Fruit fly (Drosophila melanogaster): ENCODE results near the gene Npc2c.

The Npc2c gene

DNA sequence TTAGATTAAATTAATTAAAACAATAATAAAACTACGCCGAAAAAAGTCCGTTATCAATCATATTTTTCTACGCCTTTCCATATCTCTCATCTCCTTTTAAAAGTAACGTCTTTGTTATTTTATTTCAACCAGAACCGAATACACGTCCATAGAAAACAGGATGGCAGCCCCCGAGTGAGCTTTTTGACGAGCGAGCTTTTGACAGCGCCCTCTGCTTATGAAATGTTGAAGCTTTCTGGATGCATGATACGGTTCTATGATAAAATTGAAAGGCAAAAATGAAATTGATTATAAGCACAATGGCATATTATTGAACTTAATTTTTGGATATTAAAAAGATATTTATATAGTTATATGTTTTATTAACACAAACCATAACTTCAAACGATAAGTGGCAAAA is 16.6 kb downstream of the Npc2c start:
- TF ChIP-seq noc (tag; optimal IDR thresholded peaks at IDR 0.05): no peak

DNA sequence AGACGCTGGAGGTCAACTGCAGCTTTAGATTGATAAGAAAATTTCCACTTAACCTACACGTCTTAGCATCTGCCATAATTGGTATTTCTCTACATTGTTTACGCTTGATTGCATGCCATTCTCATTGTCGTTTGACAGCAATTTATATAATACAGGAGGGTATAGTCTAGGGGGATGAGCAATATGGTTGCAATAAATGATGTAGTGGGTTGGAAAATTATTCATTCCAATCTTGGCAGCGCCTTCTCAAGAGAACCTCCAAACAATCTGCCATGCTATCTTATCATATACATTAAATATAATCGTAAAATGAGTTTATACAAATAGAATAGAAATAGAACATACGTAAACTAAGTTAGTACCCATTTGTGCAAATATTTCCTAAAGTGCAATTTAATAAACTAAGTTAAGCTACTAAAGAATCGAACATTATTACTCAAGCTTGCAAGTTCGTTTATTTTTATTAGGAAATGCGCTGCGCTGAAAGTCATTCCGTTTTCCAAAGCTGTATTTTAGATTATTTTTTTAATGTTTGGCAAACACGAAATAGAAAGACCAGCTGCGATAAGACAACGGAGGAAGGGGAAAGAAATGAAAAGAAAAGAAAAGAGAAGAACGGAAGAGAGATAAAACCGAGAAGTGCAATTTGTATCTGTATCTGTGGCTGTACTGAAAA is 18.6 kb downstream of the Npc2c start:
- no peak for TF ChIP-seq noc (tag; optimal IDR thresholded peaks at IDR 0.05)

DNA sequence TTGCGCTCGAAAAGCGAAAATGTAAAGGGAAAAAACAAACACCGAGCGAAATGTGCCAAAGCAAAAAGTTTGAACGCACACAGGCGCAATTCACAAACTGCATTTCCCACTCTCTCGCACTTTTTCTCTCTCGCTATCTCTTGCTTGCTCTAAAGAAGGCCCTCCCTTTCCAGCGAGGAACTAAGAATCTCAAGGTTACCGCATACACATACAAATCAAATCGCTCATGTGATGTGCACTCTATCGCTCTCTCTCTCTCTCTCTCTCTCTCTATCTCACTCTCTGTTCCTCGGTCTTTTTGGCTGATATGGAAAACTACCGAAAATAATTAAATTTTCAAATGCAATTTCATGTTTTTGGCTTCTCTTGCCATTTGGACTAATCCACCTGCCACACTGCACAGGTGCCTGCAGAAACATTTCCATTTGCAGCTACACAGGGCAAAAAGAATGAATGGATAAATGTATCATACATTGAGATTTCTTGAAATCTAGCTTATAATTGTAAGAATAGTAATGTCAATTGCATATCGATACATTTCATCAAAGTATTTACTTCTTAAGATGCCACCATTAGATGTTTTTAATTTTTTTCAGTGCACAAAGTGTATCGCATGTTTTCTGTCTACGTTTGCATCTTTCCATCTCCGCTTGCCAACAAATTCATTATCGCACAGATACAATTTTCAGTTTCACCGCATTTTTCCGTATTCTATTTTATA is 19.4 kb downstream of the Npc2c start:
- TF ChIP-seq noc (tag; optimal IDR thresholded peaks at IDR 0.05): no peak

DNA sequence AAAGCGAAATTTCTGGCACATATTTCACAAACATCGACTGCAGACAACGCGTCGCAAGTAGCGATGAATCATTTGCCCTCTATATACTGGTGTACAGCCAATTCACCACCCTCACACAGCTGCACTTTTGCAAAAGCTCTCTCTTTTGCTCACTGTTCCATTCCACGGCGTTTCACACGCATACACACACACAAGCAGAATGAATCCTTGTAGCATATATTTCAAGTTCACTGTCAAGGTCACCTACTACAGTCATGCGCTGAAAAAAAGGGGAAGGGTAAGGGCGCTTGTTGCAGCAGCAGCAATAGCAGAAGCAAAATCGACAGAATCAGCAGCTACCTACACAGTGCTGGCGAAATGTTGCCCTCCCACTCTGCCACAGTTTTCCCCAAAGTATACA is 20.6 kb downstream of the Npc2c start:
- TF ChIP-seq noc (tag; optimal IDR thresholded peaks at IDR 0.05): no peak

DNA sequence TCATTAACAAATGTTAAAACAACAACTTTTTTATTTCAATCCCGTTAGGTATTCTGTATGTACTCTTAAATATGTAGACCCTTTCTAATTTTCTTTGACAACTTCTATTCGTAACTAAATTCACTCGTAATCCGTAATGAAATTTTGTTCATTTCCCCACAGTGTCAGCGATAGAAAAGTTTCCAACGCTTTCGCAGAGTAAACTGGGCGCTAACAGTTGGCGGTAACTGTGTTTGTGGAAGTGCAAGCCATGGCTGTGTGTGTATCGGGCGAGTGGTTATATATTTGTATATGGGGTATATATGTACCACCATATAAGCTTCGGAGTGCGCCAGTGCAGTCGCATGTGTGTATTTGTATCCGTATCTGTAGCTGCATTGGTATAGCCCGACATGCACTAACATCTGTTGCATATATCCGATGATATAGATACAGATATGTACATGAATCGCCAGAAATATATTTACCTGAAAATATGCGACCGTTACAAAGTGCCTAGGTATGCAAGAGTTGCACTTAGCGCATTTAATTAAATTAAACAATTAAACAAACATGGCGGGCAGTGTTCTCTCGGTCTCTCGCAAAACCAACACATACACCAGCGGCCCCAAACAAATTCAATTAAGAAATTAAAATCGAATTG is 21.5 kb downstream of the Npc2c start:
- TF ChIP-seq noc (tag; optimal IDR thresholded peaks at IDR 0.05): no peak

DNA sequence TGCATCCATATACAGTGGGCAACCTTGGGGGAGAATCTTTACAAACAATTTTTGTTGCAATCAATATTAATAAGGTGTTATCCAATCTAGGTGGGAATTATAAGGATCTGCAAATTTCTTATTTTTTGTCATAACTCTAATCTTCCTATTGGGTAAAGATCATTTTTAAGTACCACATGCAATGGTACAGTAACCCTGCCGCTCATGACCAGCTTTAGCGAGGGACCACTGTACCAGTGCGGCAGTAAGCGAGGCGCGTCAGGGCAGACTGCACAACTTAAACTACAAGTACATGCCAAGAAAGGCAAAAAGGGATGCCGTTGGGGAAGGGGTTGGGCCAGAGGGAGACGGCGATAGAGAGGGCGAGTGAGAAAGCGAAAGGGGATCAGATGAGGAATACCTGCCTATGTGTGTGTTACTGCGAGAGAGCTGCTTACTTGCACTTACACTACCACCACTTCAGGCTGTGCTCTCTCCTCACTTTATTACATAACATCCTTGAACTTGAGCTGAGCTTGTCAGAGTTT is 22.6 kb downstream of the Npc2c start:
- no peak for TF ChIP-seq noc (tag; optimal IDR thresholded peaks at IDR 0.05)

DNA sequence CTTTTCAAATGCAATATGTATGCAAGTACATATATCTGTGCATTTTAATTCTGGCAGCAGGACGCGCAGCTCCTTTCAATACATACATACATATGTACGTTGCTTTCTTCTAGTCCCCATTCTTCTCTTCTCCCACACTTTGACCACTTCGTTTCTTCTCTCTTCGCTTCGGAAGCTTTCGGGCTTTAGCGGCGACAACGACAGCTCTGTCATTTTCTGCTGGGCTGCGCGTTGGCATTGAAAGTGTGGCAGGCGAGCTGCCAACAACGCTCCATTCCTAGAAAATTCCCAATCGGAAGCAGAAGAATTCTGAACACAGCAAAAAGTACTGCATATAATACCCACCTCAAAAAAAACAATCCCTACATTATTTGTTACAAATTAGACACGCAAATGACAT is 23.0 kb downstream of the Npc2c start:
- TF ChIP-seq noc (tag; optimal IDR thresholded peaks at IDR 0.05): no peak

DNA sequence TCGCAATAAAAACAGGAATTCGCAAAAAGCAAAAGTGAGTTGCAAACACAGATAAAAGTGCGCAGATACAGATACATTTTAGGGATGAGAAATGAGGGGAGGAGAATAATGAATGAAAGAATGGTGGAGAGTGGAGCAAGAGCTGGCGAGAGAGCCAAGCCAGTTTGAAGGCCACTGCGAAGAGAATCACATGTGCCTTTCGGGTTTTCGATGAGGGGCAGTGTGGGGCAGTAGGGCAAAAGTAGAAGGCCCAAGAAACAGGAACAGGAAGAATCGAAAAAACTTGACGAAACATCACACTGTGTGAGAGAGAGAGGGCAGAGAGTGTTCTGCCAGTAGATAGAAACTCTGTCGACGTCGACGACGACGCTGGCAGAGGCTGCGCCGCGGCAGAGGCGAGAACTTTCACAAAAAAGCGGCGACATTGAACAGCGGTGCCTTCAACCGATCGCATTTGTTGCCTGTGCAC is 24.2 kb downstream of the Npc2c start:
- TF ChIP-seq noc (tag; optimal IDR thresholded peaks at IDR 0.05): no peak

DNA sequence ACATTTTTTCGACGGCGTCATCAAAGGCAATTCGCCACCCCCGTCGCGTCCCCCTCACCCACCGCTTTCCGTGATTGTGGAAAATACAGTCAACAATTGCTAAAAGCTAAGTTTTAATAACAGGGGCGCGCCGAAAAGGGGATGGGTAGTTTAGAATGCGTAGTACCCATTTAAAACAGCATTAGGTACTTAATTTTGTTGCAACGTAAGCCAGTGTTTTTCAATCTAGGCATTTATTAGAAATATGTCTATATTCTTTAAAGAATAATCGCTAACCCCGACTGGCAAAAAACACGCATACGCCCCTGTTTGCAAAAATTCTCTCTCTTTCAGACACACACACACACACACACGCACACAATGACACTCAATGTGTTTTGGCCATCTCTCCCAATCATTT is 24.9 kb downstream of the Npc2c start:
- TF ChIP-seq noc (tag; optimal IDR thresholded peaks at IDR 0.05): peak; percentile 93

DNA sequence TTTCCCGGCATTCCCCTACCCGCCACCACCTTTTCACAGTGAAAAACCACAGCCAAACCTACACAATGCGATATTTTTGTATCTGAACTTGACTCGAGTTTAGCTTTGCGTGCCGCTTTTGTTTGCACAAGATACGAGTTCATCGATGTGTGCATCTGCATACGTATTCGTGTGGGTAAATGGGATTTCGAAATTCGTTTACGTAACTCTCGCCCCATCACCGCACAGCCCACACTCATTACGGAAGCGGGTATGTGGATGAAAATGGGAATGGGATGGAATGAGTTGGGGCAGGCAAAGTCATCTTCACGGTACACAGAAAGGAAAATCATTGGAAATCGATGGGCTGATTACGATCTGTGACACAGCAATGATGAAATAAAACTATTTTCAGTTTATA is 26.2 kb downstream of the Npc2c start:
- TF ChIP-seq noc (tag; optimal IDR thresholded peaks at IDR 0.05): no peak

DNA sequence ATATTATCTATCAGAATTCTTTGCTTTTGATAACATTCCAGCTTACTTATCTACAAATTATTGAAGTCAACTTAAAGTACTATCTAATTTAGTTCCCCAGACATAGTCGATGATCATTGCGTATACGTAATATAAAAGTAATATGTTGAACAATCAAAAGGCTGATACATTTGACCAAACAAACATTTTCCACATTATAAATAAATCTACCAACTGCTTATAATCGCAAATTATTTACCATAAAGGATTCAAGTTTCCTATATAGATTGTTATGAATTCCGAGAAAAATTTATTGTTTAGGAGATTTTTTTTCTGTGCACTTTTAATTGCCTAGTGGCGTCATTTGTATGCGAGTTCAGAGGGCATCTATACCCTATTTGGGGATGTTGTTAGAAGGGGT is 26.6 kb downstream of the Npc2c start:
- TF ChIP-seq noc (tag; optimal IDR thresholded peaks at IDR 0.05): no peak

DNA sequence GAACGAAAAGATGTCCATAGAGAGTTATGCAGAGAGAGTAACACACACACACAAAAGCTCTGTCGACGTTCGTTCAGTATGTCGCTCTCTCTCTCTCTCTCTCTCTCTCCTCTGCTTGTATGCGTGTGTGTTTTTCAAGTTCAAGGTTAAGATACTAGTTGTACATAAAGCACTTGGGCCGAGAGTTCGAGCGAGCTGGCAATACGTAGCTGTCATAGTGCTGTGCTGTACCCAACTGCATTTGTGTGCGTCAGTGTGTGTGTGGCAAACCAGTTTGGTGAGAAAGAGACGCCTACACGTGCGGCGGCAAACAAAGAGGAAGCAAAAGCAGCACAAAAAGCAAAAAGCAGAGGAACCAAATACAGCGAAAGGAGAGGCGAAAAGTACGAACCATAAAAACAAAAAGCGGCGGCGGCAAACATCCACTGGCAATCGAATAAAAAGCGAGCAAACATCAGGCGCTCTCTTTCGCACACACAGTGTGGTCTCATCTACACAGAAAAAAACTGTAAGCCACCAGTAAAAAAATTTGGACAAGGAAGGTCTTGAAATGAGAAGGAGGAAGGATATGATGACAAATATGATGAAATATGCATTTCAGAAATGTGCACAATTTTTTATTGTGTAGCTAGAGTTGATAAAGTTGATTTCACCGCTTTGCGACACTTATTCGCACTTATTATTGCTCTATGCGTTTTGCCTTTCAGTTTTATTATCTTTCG is 27.3 kb downstream of the Npc2c start:
- TF ChIP-seq noc (tag; optimal IDR thresholded peaks at IDR 0.05): peak; percentile 77

DNA sequence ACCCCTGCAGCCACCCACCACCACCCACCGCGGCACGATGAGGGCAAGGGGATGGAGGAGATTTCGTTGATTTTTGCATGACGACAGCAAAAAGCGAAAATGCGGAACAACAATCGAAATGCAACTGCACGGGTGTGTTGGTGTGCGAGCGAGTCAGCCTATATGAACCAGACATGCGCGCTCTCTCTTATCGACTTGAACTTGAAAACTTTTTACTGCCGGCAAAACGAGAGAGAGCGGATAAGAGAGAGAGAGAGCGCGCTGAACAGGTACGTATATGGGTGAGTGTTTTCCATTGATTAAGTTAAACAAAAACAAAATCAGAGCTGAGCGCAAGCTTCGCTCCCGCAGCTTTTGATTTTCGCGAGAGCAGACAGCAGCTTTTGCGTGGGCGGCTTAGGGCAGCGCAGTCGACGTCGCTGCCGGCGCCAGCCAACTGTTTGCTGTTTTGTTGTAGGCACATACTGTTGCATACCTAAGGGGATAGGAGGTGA is 29.2 kb downstream of the Npc2c start:
- TF ChIP-seq noc (tag; optimal IDR thresholded peaks at IDR 0.05): no peak

DNA sequence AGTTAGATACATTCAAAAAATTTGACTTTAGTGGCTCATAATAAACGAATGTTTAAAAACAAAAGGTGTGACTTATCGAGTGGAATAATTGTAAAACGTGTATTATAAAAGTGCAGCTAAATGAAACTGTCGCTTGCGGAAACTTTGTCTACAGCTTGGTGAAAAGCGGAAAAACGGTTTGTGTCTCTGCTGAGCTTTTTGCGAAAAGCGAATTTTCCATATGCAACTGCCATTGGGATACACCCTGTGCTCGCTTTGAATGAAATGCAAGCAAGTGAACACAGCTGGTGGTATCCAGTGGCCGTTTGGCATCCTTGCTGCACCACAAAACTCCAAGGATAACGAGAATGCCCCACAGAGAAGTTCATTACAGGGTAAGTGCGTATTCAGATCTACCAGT is 30.9 kb downstream of the Npc2c start:
- TF ChIP-seq noc (tag; optimal IDR thresholded peaks at IDR 0.05): no peak

DNA sequence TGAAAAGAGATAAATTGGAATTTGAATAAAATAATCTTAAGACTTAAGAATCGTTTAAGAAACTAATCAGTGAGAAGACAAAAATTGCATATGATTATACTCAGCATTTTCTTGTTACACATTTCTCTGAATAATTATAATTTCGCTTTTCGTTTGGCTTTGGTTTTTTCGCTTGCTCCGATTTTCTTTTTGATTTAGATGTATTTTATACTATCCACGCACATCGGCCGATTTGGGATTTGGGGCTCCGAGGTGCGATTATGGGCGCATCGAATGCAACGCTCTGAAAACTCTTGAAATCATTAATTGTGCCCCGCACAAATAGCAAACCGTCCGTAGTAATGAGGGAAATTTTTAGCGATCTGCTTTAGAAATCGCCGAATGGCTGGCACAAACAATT is 31.5 kb downstream of the Npc2c start:
- TF ChIP-seq noc (tag; optimal IDR thresholded peaks at IDR 0.05): no peak

Measured in whole organism, larva.